Worm (Caenorhabditis elegans): ENCODE measurements around the gene C47A10.16.

The C47A10.16 gene

ce11 chrV:17749181-17749580 is 15.8 kb downstream of the C47A10.16 start, which contains the start of gene R12G8.1:
R12G8.1 (minus strand) TSS chrV:17749243.
- TF ChIP-seq zfh-2 (GFP tag; conservative IDR thresholded peaks at IDR 0.05), result peak; percentile 76
- no peak for TF ChIP-seq ccch-3 (GFP tag; optimal IDR thresholded peaks at IDR 0.05)
- 0 out of 2 replicates have a peak, but pooled peaks have one; percentile 19 for TF ChIP-seq K11D2.4 (GFP tag; IDR thresholded peaks at IDR 0.05)

- TF ChIP-seq nfyb-1 (GFP tag; IDR thresholded peaks at IDR 0.05), result no peak
- TF ChIP-seq dpff-1 (tag; optimal IDR thresholded peaks at IDR 0.05), result no peak
- TF ChIP-seq tlf-1 (GFP tag; optimal IDR thresholded peaks at IDR 0.05), result no peak
- no peak for TF ChIP-seq B0035.1 (tag; optimal IDR thresholded peaks at IDR 0.05)
- TF ChIP-seq akir-1 (GFP tag; optimal IDR thresholded peaks at IDR 0.05), result no peak
- TF ChIP-seq sptf-2 (GFP tag; optimal IDR thresholded peaks at IDR 0.05), result no peak
- TF ChIP-seq bed-1 (GFP tag; IDR thresholded peaks at IDR 0.05), result no peak
- no peak for TF ChIP-seq dpl-1 (GFP tag; optimal IDR thresholded peaks at IDR 0.05)
- TF ChIP-seq hmg-20 (GFP tag; IDR thresholded peaks at IDR 0.05), result no peak
- TF ChIP-seq aptf-3 (GFP tag; IDR thresholded peaks at IDR 0.05), result no peak
Observed at ce11 chrV:17746959-17747358, 18.0 kb downstream of the C47A10.16 start, which contains the start of gene twk-36. twk-36 (minus strand) TSS chrV:17747059.

- no peak for TF ChIP-seq F49E8.2 (tag; optimal IDR thresholded peaks at IDR 0.05; ENCODE audit: insufficient read depth)
- no peak for TF ChIP-seq B0019.2 (GFP tag; conservative IDR thresholded peaks at IDR 0.05)
- no peak for TF ChIP-seq fkh-3 (tag; optimal IDR thresholded peaks at IDR 0.05)
- no peak for TF ChIP-seq Y95B8A.8 (GFP tag; IDR thresholded peaks at IDR 0.05)
- TF ChIP-seq F52B5.7 (tag; optimal IDR thresholded peaks at IDR 0.05), result no peak
- no peak for TF ChIP-seq nhr-120 (GFP tag; IDR thresholded peaks at IDR 0.05)
- TF ChIP-seq ama-1 (optimal IDR thresholded peaks at IDR 0.05), result no peak
- TF ChIP-seq ama-1 (GFP tag; optimal IDR thresholded peaks at IDR 0.05), result no peak
- no peak for TF ChIP-seq Y56A3A.18 (GFP tag; IDR thresholded peaks at IDR 0.05)
- no peak for TF ChIP-seq ceh-58 (GFP tag; IDR thresholded peaks at IDR 0.05)
- no peak for TF ChIP-seq F10E7.11 (tag; optimal IDR thresholded peaks at IDR 0.05)
Observed at ce11 chrV:17743802-17744201, 21.2 kb downstream of the C47A10.16 start.

ce11 chrV:17739801-17740200 is 25.2 kb downstream of the C47A10.16 start, which contains the start of gene cutl-4:
cutl-4 (minus strand) TSS chrV:17739901.
- TF ChIP-seq B0336.3 (GFP tag; IDR thresholded peaks at IDR 0.05) (no peak), dpl-1 (GFP tag; optimal IDR thresholded peaks at IDR 0.05) (no peak)

ce11 chrV:17732516-17732915 is 32.5 kb downstream of the C47A10.16 start, which contains the start of gene twk-42:
twk-42 (minus strand) TSS chrV:17732616.
- TF ChIP-seq unc-130 (GFP tag; optimal IDR thresholded peaks at IDR 0.05) (no peak), ceh-40 (GFP tag; IDR thresholded peaks at IDR 0.05) (no peak), lin-40 (tag; optimal IDR thresholded peaks at IDR 0.05) (no peak), efl-1 (GFP tag; optimal IDR thresholded peaks at IDR 0.05) (no peak), madf-3 (GFP tag; IDR thresholded peaks at IDR 0.05) (no peak), attf-3 (GFP tag; conservative IDR thresholded peaks at IDR 0.05) (no peak), somi-1 (GFP tag; optimal IDR thresholded peaks at IDR 0.05) (no peak), D2030.7 (GFP tag; IDR thresholded peaks at IDR 0.05) (no peak), tbx-9 (tag; optimal IDR thresholded peaks at IDR 0.05; ENCODE audit: borderline replicate concordance) (no peak), hlh-26 (GFP tag; conservative IDR thresholded peaks at IDR 0.05) (no peak), C17E4.6 (GFP tag; IDR thresholded peaks at IDR 0.05) (no peak)

Measured in whole organism, young adult.